Worm (Caenorhabditis elegans): ENCODE results near the gene npr-31.

- TF ChIP-seq pha-4 (tag; optimal IDR thresholded peaks at IDR 0.05) (no peak), unc-62 (GFP tag; optimal IDR thresholded peaks at IDR 0.05) (no peak), ztf-11 (tag; optimal IDR thresholded peaks at IDR 0.05) (no peak), ceh-39 (tag; optimal IDR thresholded peaks at IDR 0.05) (no peak), flh-1 (GFP tag; optimal IDR thresholded peaks at IDR 0.05) (no peak), snpc-4 (tag; optimal IDR thresholded peaks at IDR 0.05) (no peak), elt-3 (tag; optimal IDR thresholded peaks at IDR 0.05) (no peak), unc-39 (tag; optimal IDR thresholded peaks at IDR 0.05) (no peak), nhr-12 (tag; optimal IDR thresholded peaks at IDR 0.05) (no peak), nhr-76 (tag; optimal IDR thresholded peaks at IDR 0.05) (no peak)
Measured at ce11 chrII:7095970-7096369, 48.4 kb upstream of the npr-31 start.
